Fruit fly (Drosophila melanogaster): ENCODE measurements around the gene CG34150.

DNA sequence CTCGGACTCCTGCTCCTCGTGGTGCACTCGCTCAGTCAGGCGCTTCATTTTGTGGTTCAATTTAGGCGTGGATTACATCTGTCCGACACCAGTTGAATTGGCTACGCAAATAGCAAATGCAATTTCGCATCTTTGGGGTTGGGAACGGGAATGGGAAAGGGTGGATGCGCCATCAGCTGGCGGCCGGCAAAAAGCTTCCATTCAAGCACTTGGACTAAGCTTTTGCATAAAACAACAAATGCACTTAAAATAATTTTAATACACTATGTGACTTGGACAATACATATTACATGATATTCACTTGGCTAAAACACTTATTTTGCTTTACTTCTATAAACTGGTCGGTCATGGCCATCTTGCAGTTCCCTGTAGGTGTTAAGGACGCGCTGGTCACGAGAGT, 42.1 kb downstream of the CG34150 start, which contains the start of gene HDAC11:
- TF ChIP-seq Smox (GFP tag; optimal IDR thresholded peaks at IDR 0.05) (no peak), CG6854 (GFP tag; optimal IDR thresholded peaks at IDR 0.05) (no peak), CG32006 (GFP tag; optimal IDR thresholded peaks at IDR 0.05) (no peak), Ets96B (tag; optimal IDR thresholded peaks at IDR 0.05) (no peak), achi (GFP tag; optimal IDR thresholded peaks at IDR 0.05) (no peak), dac (GFP tag; optimal IDR thresholded peaks at IDR 0.05) (no peak), Hr39 (GFP tag; optimal IDR thresholded peaks at IDR 0.05) (no peak), OdsH (GFP tag; optimal IDR thresholded peaks at IDR 0.05) (no peak)
